Fruit fly (Drosophila melanogaster): ENCODE measurements around the gene CG14402.

The CG14402 gene

DNA sequence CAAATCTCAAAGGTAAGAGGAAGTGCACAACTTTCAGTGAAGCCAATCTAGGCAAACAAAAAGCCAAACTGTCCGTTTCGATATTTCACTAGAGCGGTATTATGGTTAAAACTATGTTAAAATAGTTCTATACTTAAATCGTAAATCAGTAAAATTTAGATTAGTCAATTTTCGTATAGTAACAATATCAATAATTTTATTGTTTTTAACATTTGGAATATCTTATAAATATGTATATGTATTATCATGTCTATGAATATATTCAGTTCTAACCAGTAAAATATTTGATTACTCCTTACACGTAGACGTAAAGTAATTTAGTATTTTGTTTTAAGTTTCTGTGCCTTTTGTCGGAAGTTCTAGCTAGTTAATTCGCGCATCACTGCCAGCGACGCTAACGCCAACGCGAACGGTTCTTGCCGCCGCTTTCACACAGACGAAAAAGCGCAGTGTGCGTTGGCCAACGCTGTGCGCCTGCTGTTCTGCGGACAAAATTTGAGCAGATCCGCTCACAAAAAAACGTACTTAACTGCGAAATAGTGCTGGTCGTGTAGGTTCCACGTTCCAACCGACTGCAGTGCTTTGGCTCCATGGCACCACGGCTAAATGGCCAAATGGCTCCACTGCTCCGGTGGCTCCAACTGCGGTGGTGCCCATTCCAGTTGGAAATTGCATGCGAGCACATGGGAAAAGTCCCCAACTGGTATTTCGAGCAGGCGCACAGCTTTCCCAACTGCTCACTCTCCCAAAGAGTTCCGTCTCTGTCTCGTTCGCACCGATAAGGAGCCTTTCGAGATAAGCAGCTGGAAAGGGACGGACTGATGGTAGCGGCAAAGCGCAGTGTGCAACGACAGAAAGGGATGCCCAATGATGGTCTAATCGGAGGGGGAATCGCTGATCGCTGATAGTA, 25.6 kb upstream of the CG14402 start:
- peak; percentile 45 for TF ChIP-seq CG14655 (GFP tag; optimal IDR thresholded peaks at IDR 0.05)
- no peak for TF ChIP-seq D1 (tag; optimal IDR thresholded peaks at IDR 0.05)
- TF ChIP-seq CG34367 (tag; optimal IDR thresholded peaks at IDR 0.05): no peak
- TF ChIP-seq fd96Ca (GFP tag; IDR thresholded peaks at IDR 0.05): peak; percentile 11; the same call in 2 of the 3 replicates
- peak; percentile 69; the same call in 1 of the 2 replicates for TF ChIP-seq Ets98B (GFP tag; IDR thresholded peaks at IDR 0.05)
- no peak for TF ChIP-seq CG10348 (GFP tag; IDR thresholded peaks at IDR 0.05)
- 0 out of 2 replicates have a peak, but pooled peaks have one; percentile 15 for TF ChIP-seq CG12605 (GFP tag; IDR thresholded peaks at IDR 0.05)
- peak; percentile 30 for TF ChIP-seq Pif1B (GFP tag; optimal IDR thresholded peaks at IDR 0.05)
- TF ChIP-seq Snoo (tag; optimal IDR thresholded peaks at IDR 0.05): peak; percentile 28
- peak; percentile 30 for TF ChIP-seq CG9948 (tag; optimal IDR thresholded peaks at IDR 0.05)
- no peak for TF ChIP-seq rn (GFP tag; IDR thresholded peaks at IDR 0.05)
- TF ChIP-seq gl (tag; optimal IDR thresholded peaks at IDR 0.05): peak; percentile 60
- peak; percentile 8 for TF ChIP-seq Pif1A (GFP tag; optimal IDR thresholded peaks at IDR 0.05)
- peak; percentile 26 for TF ChIP-seq CG8159 (tag; optimal IDR thresholded peaks at IDR 0.05)
- TF ChIP-seq EcR (GFP tag; optimal IDR thresholded peaks at IDR 0.05): peak; percentile 72
- TF ChIP-seq CG32121 (GFP tag; IDR thresholded peaks at IDR 0.05): peak; percentile 82
- peak; percentile 94 for TF ChIP-seq CG13204 (GFP tag; optimal IDR thresholded peaks at IDR 0.05)
- no peak for TF ChIP-seq CG8301 (tag; optimal IDR thresholded peaks at IDR 0.05)
- 0 out of 3 replicates have a peak, but pooled peaks have one; percentile 65 for TF ChIP-seq CG4496 (GFP tag; IDR thresholded peaks at IDR 0.05)
- no peak for TF ChIP-seq CG17806 (tag; optimal IDR thresholded peaks at IDR 0.05)
- no peak for TF ChIP-seq CG15710 (tag; optimal IDR thresholded peaks at IDR 0.05)

- peak; percentile 10; the same call in 1 of the 2 replicates for TF ChIP-seq CG32121 (GFP tag; IDR thresholded peaks at IDR 0.05)
- no peak for TF ChIP-seq CG17806 (tag; optimal IDR thresholded peaks at IDR 0.05)
These were observed 24.8 kb upstream of the CG14402 start for dm6 chr2L:20824136-20824789.

DNA sequence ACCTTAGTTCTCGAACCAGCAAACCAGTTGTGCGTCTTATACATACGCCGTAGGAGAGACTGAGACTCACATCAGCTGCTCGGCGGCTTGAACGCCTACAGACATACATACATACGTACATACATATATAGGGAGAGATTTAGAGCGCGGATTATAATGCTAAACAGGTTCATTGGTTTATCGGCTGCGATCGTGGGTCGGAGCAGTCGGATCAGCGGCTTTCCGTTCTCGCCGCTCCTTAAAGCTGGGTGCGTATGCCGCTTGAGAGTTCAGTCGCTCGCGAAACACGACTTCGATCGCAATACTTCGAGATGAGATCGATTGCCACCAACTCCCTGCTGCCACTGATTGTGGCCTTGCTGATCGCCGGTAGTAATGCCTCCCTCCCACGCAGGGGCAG, 23.8 kb upstream of the CG14402 start:
- TF ChIP-seq CG13204 (GFP tag; optimal IDR thresholded peaks at IDR 0.05): peak; percentile 89
- peak; percentile 89 for TF ChIP-seq EcR (GFP tag; optimal IDR thresholded peaks at IDR 0.05)
- peak; percentile 16 for TF ChIP-seq gl (tag; optimal IDR thresholded peaks at IDR 0.05)
- no peak for TF ChIP-seq CG8159 (tag; optimal IDR thresholded peaks at IDR 0.05)
- no peak for TF ChIP-seq CG17806 (tag; optimal IDR thresholded peaks at IDR 0.05)
- TF ChIP-seq CG10348 (GFP tag; IDR thresholded peaks at IDR 0.05): no peak
- TF ChIP-seq CG8301 (tag; optimal IDR thresholded peaks at IDR 0.05): no peak
- no peak for TF ChIP-seq CG14655 (GFP tag; optimal IDR thresholded peaks at IDR 0.05)
- no peak; the same call in 1 of the 2 replicates for TF ChIP-seq Ets98B (GFP tag; IDR thresholded peaks at IDR 0.05)
- no peak for TF ChIP-seq CG4496 (GFP tag; IDR thresholded peaks at IDR 0.05)
- TF ChIP-seq Pif1B (GFP tag; optimal IDR thresholded peaks at IDR 0.05): no peak
- TF ChIP-seq CG12605 (GFP tag; IDR thresholded peaks at IDR 0.05): peak; percentile 57; the same call in 1 of the 2 replicates
- no peak for TF ChIP-seq rn (GFP tag; IDR thresholded peaks at IDR 0.05)
- TF ChIP-seq CG15710 (tag; optimal IDR thresholded peaks at IDR 0.05): no peak
- TF ChIP-seq CG32121 (GFP tag; IDR thresholded peaks at IDR 0.05): no peak
- no peak for TF ChIP-seq Pif1A (GFP tag; optimal IDR thresholded peaks at IDR 0.05)
- TF ChIP-seq D1 (tag; optimal IDR thresholded peaks at IDR 0.05): no peak

dm6 chr2L:20826226-20826625, 22.9 kb upstream of the CG14402 start:
- no peak for TF ChIP-seq fd96Ca (GFP tag; IDR thresholded peaks at IDR 0.05)
- TF ChIP-seq rn (GFP tag; IDR thresholded peaks at IDR 0.05): no peak
- no peak for TF ChIP-seq CG9948 (tag; optimal IDR thresholded peaks at IDR 0.05)
- TF ChIP-seq CG34367 (tag; optimal IDR thresholded peaks at IDR 0.05): no peak
- TF ChIP-seq CG10348 (GFP tag; IDR thresholded peaks at IDR 0.05): no peak
- TF ChIP-seq CG15710 (tag; optimal IDR thresholded peaks at IDR 0.05): no peak
- TF ChIP-seq CG4496 (GFP tag; IDR thresholded peaks at IDR 0.05): no peak
- TF ChIP-seq Pif1A (GFP tag; optimal IDR thresholded peaks at IDR 0.05): no peak
- no peak for TF ChIP-seq Pif1B (GFP tag; optimal IDR thresholded peaks at IDR 0.05)
- no peak for TF ChIP-seq CG13204 (GFP tag; optimal IDR thresholded peaks at IDR 0.05)
- no peak for TF ChIP-seq gl (tag; optimal IDR thresholded peaks at IDR 0.05)
- TF ChIP-seq EcR (GFP tag; optimal IDR thresholded peaks at IDR 0.05): no peak
- TF ChIP-seq Snoo (tag; optimal IDR thresholded peaks at IDR 0.05): no peak
- TF ChIP-seq CG14655 (GFP tag; optimal IDR thresholded peaks at IDR 0.05): no peak
- no peak for TF ChIP-seq CG17806 (tag; optimal IDR thresholded peaks at IDR 0.05)

dm6 chr2L:20827045-20827444, 22.1 kb upstream of the CG14402 start:
- no peak for TF ChIP-seq CG12605 (GFP tag; IDR thresholded peaks at IDR 0.05)
- no peak for TF ChIP-seq CG32121 (GFP tag; IDR thresholded peaks at IDR 0.05)
- no peak for TF ChIP-seq fd96Ca (GFP tag; IDR thresholded peaks at IDR 0.05)
- TF ChIP-seq CG10348 (GFP tag; IDR thresholded peaks at IDR 0.05): no peak
- no peak for TF ChIP-seq CG4496 (GFP tag; IDR thresholded peaks at IDR 0.05)
- TF ChIP-seq EcR (GFP tag; optimal IDR thresholded peaks at IDR 0.05): no peak
- no peak for TF ChIP-seq Ets98B (GFP tag; IDR thresholded peaks at IDR 0.05)
- no peak for TF ChIP-seq Pif1B (GFP tag; optimal IDR thresholded peaks at IDR 0.05)
- TF ChIP-seq Pif1A (GFP tag; optimal IDR thresholded peaks at IDR 0.05): no peak
- TF ChIP-seq gl (tag; optimal IDR thresholded peaks at IDR 0.05): no peak
- TF ChIP-seq CG8159 (tag; optimal IDR thresholded peaks at IDR 0.05): no peak
- TF ChIP-seq CG13204 (GFP tag; optimal IDR thresholded peaks at IDR 0.05): no peak
- no peak for TF ChIP-seq CG15710 (tag; optimal IDR thresholded peaks at IDR 0.05)

Data from whole organism, pupa.